Worm (Caenorhabditis elegans): ENCODE results near the gene C14A4.8.

ce11 chrII:10646901-10647566, 49.1 kb upstream of the C14A4.8 start, which contains the start of gene M28.10:
- TF ChIP-seq pha-4 (tag; optimal IDR thresholded peaks at IDR 0.05), result no peak
- TF ChIP-seq attf-5 (GFP tag; optimal IDR thresholded peaks at IDR 0.05), result no peak
- TF ChIP-seq Y79H2A.3 (GFP tag; conservative IDR thresholded peaks at IDR 0.05), result no peak
- TF ChIP-seq attf-3 (GFP tag; conservative IDR thresholded peaks at IDR 0.05), result no peak
- no peak for TF ChIP-seq hlh-26 (GFP tag; conservative IDR thresholded peaks at IDR 0.05)
- no peak for TF ChIP-seq hrde-1 (tag; optimal IDR thresholded peaks at IDR 0.05; ENCODE audit: borderline replicate concordance)
- TF ChIP-seq bed-2 (GFP tag; IDR thresholded peaks at IDR 0.05), result no peak

All from whole organism, young adult.